Fruit fly (Drosophila melanogaster) whole organism, embryonic: Measurements from ENCODE around the gene CG3104.

ENCODE experiments used
- CG13287 ChIP-seq: fragments of 200-800 bp; sonication (Bioruptor generic); IDR thresholded peaks from 2 replicates; pipeline ENCODE4 v1.3.6; 2022; ENCODE audit warnings: missing biosample characterization, missing genetic modification characterization; ENCODE audit not compliant: partially characterized antibody
- CG14667 ChIP-seq: fragments of 200-800 bp; sonication (Bioruptor generic); IDR thresholded peaks from 2 replicates; pipeline ENCODE4 v1.3.6; 2022; ENCODE audit warnings: missing biosample characterization, missing genetic modification characterization
- CG17612 ChIP-seq: fragments of 200-800 bp; sonication (Bioruptor generic); IDR thresholded peaks from 2 replicates; pipeline ENCODE4 v1.3.6; 2022; ENCODE audit warnings: missing biosample characterization, missing genetic modification characterization
- CG6175 ChIP-seq: fragments of 200-800 bp; sonication (Bioruptor generic); IDR thresholded peaks from 3 replicates; pipeline ENCODE4 v1.3.6; 2022; ENCODE audit warnings: missing biosample characterization, missing genetic modification characterization
- CG6689 ChIP-seq: fragments of 200-800 bp; sonication (Bioruptor generic); IDR thresholded peaks from 2 replicates; pipeline ENCODE4 v1.3.6; 2022; ENCODE audit warnings: missing biosample characterization, missing genetic modification characterization
- CkIIα-i1 ChIP-seq: fragments of 200-800 bp; sonication (Bioruptor generic); IDR thresholded peaks from 2 replicates; pipeline ENCODE4 v1.3.6; 2022; ENCODE audit warnings: missing biosample characterization, missing genetic modification characterization
- Meics ChIP-seq: fragments of 200-800 bp; sonication (Bioruptor generic); optimal IDR thresholded peaks from 2 replicates; lab custom pipeline; 2017; ENCODE audit warnings: missing biosample characterization, mild to moderate bottlenecking, missing genetic modification characterization
- bab2 ChIP-seq: fragments of 200-800 bp; sonication (Bioruptor generic); optimal IDR thresholded peaks from 2 replicates; lab custom pipeline; 2016; ENCODE audit warnings: missing biosample characterization, missing genetic modification characterization
- ewg ChIP-seq: fragments of 200-800 bp; sonication (Bioruptor generic); optimal IDR thresholded peaks from 3 replicates; lab custom pipeline; 2017; ENCODE audit warnings: mild to moderate bottlenecking, missing biosample characterization, missing genetic modification reagents, missing genetic modification characterization
- h ChIP-seq: fragments of >200 bp; optimal IDR thresholded peaks from 2 replicates; lab custom pipeline; 2017
- pum ChIP-seq: fragments of 200-800 bp; sonication (Bioruptor generic); optimal IDR thresholded peaks from 2 replicates; lab custom pipeline; 2016; ENCODE audit warnings: missing biosample characterization, missing genetic modification characterization

dm6 chr2L:2887760-2888600, 32.4 kb upstream of the CG3104 start:
- no peak for TF ChIP-seq h (lab: Kevin White, UChicago)
- no peak for TF ChIP-seq CkIIα-i1 (GFP tag; lab: Robert Waterston, UW)
- no peak for TF ChIP-seq Meics
- no peak for TF ChIP-seq pum (GFP tag; lab: Kevin White, UChicago)
- no peak for TF ChIP-seq CG17612 (GFP tag; lab: Robert Waterston, UW)
- TF ChIP-seq CG6689 (GFP tag; lab: Robert Waterston, UW), result no peak
- TF ChIP-seq CG6175 (GFP tag; lab: Robert Waterston, UW), result no peak
- TF ChIP-seq CG14667 (GFP tag; lab: Robert Waterston, UW), result no peak
- TF ChIP-seq CG13287, result no peak; the same call in 1 of the 2 replicates
- TF ChIP-seq bab2, result no peak
- TF ChIP-seq ewg (GFP tag; lab: Kevin White, UChicago), result no peak
